Worm (Caenorhabditis elegans): ENCODE measurements around the gene tomm-70.

DNA sequence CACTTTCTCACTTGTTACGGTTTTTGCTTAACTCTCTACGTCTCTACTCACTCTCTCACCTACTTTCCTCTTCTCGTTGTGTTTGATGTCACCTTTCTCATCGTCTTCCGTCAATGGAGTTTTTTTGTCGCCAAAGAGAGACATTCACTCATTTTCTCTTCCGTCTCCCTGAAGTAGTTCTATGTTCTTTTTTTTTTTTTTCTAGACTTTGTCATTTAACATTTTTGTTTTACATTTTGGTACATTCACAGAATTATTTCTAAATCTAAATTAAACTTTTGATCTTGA, 46.2 kb upstream of the tomm-70 start:
- TF ChIP-seq elt-1 (tag; optimal IDR thresholded peaks at IDR 0.05; ENCODE audit: borderline replicate concordance, insufficient read depth) (no peak), ceh-39 (tag; optimal IDR thresholded peaks at IDR 0.05) (no peak)

Measured in whole organism, mixed stage, embryonic.